Worm (Caenorhabditis elegans): Measurements from ENCODE around the gene M05D6.2.

- no peak for TF ChIP-seq elt-3 (tag; optimal IDR thresholded peaks at IDR 0.05)
- TF ChIP-seq elt-1 (tag; optimal IDR thresholded peaks at IDR 0.05; ENCODE audit: borderline replicate concordance, insufficient read depth): no peak
- TF ChIP-seq nhr-76 (tag; optimal IDR thresholded peaks at IDR 0.05): no peak
- TF ChIP-seq ham-2 (GFP tag; optimal IDR thresholded peaks at IDR 0.05): no peak
- no peak for TF ChIP-seq lin-32 (GFP tag; optimal IDR thresholded peaks at IDR 0.05)
- TF ChIP-seq nhr-237 (tag; optimal IDR thresholded peaks at IDR 0.05): no peak
- TF ChIP-seq ceh-43 (GFP tag; optimal IDR thresholded peaks at IDR 0.05): no peak
- TF ChIP-seq snpc-4 (tag; optimal IDR thresholded peaks at IDR 0.05): no peak
- no peak for TF ChIP-seq ztf-11 (tag; optimal IDR thresholded peaks at IDR 0.05)
- no peak for TF ChIP-seq pha-4 (tag; optimal IDR thresholded peaks at IDR 0.05)
- no peak for TF ChIP-seq nhr-12 (tag; optimal IDR thresholded peaks at IDR 0.05)
- no peak for TF ChIP-seq lin-13 (tag; optimal IDR thresholded peaks at IDR 0.05)
- no peak for TF ChIP-seq sptf-1 (tag; optimal IDR thresholded peaks at IDR 0.05)
These were observed 28.3 kb downstream of the M05D6.2 start for ce11 chrII:8496184-8496583.
